Worm (Caenorhabditis elegans) whole organism, mixed stage, embryonic: ENCODE results near the gene F13H10.6.
"Not testable (repeated sequence)": the region's sequence is repeated elsewhere in the genome, so short reads cannot be mapped to it uniquely, and the experiment has no call there.

Experiments
- bed-3 ChIP-seq: fragments of 200-800 bp; sonication (Bioruptor generic); optimal IDR thresholded peaks from 3 replicates; lab custom pipeline; 2018; ENCODE audit warnings: mild to moderate bottlenecking, missing genetic modification characterization, moderate library complexity, missing compliant biosample characterization
- blmp-1 ChIP-seq: fragments of 150-350 bp; optimal IDR thresholded peaks from 2 replicates; lab custom pipeline; 2014; ENCODE audit warnings: missing biosample characterization, missing genetic modification characterization
- ceh-39 ChIP-seq: fragments of 150-350 bp; optimal IDR thresholded peaks from 2 replicates; lab custom pipeline; 2014; ENCODE audit warnings: missing biosample characterization, missing genetic modification characterization
- ceh-43 ChIP-seq: fragments of 200-800 bp; sonication (Bioruptor generic); optimal IDR thresholded peaks from 2 replicates; lab custom pipeline; 2018; ENCODE audit warnings: mild to moderate bottlenecking, missing genetic modification characterization, moderate library complexity, missing compliant biosample characterization
- ceh-83 ChIP-seq: fragments of 200-800 bp; sonication (Bioruptor generic); optimal IDR thresholded peaks from 2 replicates; lab custom pipeline; 2018; ENCODE audit warnings: mild to moderate bottlenecking, missing genetic modification characterization, missing compliant biosample characterization
- ces-1 ChIP-seq: fragments of 150-350 bp; optimal IDR thresholded peaks from 2 replicates; lab custom pipeline; 2014; ENCODE audit warnings: missing biosample characterization, missing genetic modification reagents, missing genetic modification characterization
- cnd-1 ChIP-seq: fragments of 200-800 bp; sonication (Bioruptor generic); optimal IDR thresholded peaks from 2 replicates; lab custom pipeline; 2018; ENCODE audit warnings: mild to moderate bottlenecking, missing genetic modification characterization, missing compliant biosample characterization
- drap-1 ChIP-seq: fragments of 200-800 bp; sonication (Bioruptor generic); optimal IDR thresholded peaks from 3 replicates; lab custom pipeline; 2018; ENCODE audit warnings: mild to moderate bottlenecking, missing genetic modification characterization, missing compliant biosample characterization
- elt-1 ChIP-seq: sonication (generic microtip); optimal IDR thresholded peaks from 2 replicates; lab custom pipeline; 2017; ENCODE audit warnings: missing genetic modification characterization, mild to moderate bottlenecking, missing compliant biosample characterization, antibody characterized with exemption, moderate library complexity, borderline replicate concordance; ENCODE audit not compliant: insufficient read depth
- elt-3 ChIP-seq: fragments of 150-350 bp; optimal IDR thresholded peaks from 2 replicates; lab custom pipeline; 2014; ENCODE audit warnings: missing biosample characterization, missing genetic modification characterization
- flh-1 ChIP-seq: fragments of 200-800 bp; sonication (Bioruptor generic); optimal IDR thresholded peaks from 2 replicates; lab custom pipeline; 2018; ENCODE audit warnings: mild to moderate bottlenecking, missing genetic modification characterization, moderate library complexity, missing compliant biosample characterization
- ham-2 ChIP-seq: fragments of 200-800 bp; sonication (Bioruptor generic); optimal IDR thresholded peaks from 2 replicates; lab custom pipeline; 2018; ENCODE audit warnings: mild to moderate bottlenecking, missing genetic modification characterization, missing compliant biosample characterization
- hlh-1 ChIP-seq: fragments of 150-350 bp; optimal IDR thresholded peaks from 2 replicates; lab custom pipeline; 2014; ENCODE audit warnings: missing biosample characterization, missing genetic modification reagents, missing genetic modification characterization
- lin-13 ChIP-seq: fragments of 150-350 bp; optimal IDR thresholded peaks from 2 replicates; lab custom pipeline; 2014; ENCODE audit warnings: missing biosample characterization, missing genetic modification characterization
- lin-32 ChIP-seq: fragments of 200-800 bp; sonication (Bioruptor generic); optimal IDR thresholded peaks from 2 replicates; lab custom pipeline; 2018; ENCODE audit warnings: mild to moderate bottlenecking, missing genetic modification characterization, missing compliant biosample characterization
- lsy-2 ChIP-seq: fragments of 150-350 bp; optimal IDR thresholded peaks from 2 replicates; lab custom pipeline; 2014; ENCODE audit warnings: missing biosample characterization, missing genetic modification characterization
- mab-5 ChIP-seq: fragments of 150-350 bp; optimal IDR thresholded peaks from 2 replicates; lab custom pipeline; 2014; ENCODE audit warnings: missing biosample characterization, missing genetic modification characterization
- mep-1 ChIP-seq: fragments of 150-350 bp; optimal IDR thresholded peaks from 2 replicates; lab custom pipeline; 2017; ENCODE audit warnings: missing biosample characterization, missing genetic modification reagents, missing genetic modification characterization, inconsistent platforms
- mls-2 ChIP-seq: sonication (generic microtip); optimal IDR thresholded peaks from 2 replicates; lab custom pipeline; 2016; ENCODE audit warnings: mild to moderate bottlenecking, missing genetic modification characterization, moderate library complexity, missing compliant biosample characterization
- nhr-12 ChIP-seq: fragments of 150-350 bp; optimal IDR thresholded peaks from 2 replicates; lab custom pipeline; 2014; ENCODE audit warnings: missing biosample characterization, missing genetic modification characterization
- nhr-2 ChIP-seq: fragments of 150-350 bp; optimal IDR thresholded peaks from 2 replicates; lab custom pipeline; 2014; ENCODE audit warnings: missing biosample characterization, missing genetic modification characterization
- nhr-237 ChIP-seq: fragments of 150-350 bp; optimal IDR thresholded peaks from 2 replicates; lab custom pipeline; 2014; ENCODE audit warnings: missing biosample characterization, missing genetic modification characterization
- nhr-76 ChIP-seq: sonication (generic microtip); optimal IDR thresholded peaks from 2 replicates; lab custom pipeline; 2017; ENCODE audit warnings: missing biosample characterization, missing genetic modification characterization
- pha-4 ChIP-seq: fragments of 150-350 bp; optimal IDR thresholded peaks from 2 replicates; lab custom pipeline; 2018; ENCODE audit warnings: missing biosample characterization, missing genetic modification reagents, missing genetic modification characterization
- snpc-4 ChIP-seq: fragments of 150-350 bp; optimal IDR thresholded peaks from 2 replicates; lab custom pipeline; 2014; ENCODE audit warnings: missing biosample characterization, missing genetic modification characterization
- sptf-1 ChIP-seq: sonication (generic microtip); optimal IDR thresholded peaks from 2 replicates; lab custom pipeline; 2017; ENCODE audit warnings: mild to moderate bottlenecking, missing genetic modification characterization, moderate library complexity, missing compliant biosample characterization
- tbx-8 ChIP-seq: fragments of 200-800 bp; sonication (Bioruptor generic); optimal IDR thresholded peaks from 2 replicates; lab custom pipeline; 2018; ENCODE audit warnings: mild to moderate bottlenecking, missing genetic modification characterization, moderate library complexity, missing compliant biosample characterization
- unc-120 ChIP-seq: sonication (generic microtip); optimal IDR thresholded peaks from 2 replicates; lab custom pipeline; 2017; ENCODE audit warnings: missing genetic modification characterization, missing compliant biosample characterization; ENCODE audit not compliant: poor library complexity, severe bottlenecking
- unc-39 ChIP-seq: fragments of 150-350 bp; optimal IDR thresholded peaks from 2 replicates; lab custom pipeline; 2014; ENCODE audit warnings: missing biosample characterization, missing genetic modification characterization
- zip-8 ChIP-seq: fragments of 150-350 bp; optimal IDR thresholded peaks from 2 replicates; lab custom pipeline; 2014; ENCODE audit warnings: missing biosample characterization, missing genetic modification characterization
- ztf-11 ChIP-seq: fragments of 150-350 bp; optimal IDR thresholded peaks from 2 replicates; lab custom pipeline; 2014; ENCODE audit warnings: missing biosample characterization, missing genetic modification characterization

The F13H10.6 gene

DNA sequence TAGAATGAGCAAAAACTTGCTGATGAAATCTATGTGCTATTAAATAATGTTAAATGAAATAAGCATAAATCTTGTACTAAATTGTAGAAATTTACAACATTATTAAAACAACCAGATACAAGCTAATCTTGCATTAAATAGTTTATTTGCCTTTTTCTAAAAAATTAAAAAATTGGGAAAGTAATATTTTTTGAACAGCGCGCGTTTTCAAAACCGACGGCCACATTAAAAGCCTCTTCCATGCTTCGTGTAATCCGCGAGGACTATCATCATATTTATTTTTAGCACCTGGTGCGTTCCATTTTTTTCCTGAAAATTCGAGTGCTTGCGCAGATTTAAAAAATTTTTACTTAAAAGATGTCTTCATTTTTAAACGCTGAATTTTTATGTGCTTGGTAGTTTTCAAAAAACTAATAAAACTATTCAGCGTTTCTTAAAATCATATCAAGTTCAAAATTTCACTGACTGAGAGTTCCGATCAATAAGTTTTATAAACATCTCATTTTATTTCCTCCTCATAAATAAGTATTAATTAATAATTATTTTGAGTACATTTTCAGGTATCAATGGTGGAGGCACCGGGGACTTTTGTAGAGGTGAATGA is 21.7 kb upstream of the F13H10.6 start, which contains the start of gene Y43E12A.3:
Gene Y43E12A.3 (plus strand): TSS at position 554 of the 604 bp plus-strand sequence.
- TF ChIP-seq mep-1, elt-3, elt-1 (tag; lab: Kevin White, UChicago): not testable (repeated sequence)

DNA sequence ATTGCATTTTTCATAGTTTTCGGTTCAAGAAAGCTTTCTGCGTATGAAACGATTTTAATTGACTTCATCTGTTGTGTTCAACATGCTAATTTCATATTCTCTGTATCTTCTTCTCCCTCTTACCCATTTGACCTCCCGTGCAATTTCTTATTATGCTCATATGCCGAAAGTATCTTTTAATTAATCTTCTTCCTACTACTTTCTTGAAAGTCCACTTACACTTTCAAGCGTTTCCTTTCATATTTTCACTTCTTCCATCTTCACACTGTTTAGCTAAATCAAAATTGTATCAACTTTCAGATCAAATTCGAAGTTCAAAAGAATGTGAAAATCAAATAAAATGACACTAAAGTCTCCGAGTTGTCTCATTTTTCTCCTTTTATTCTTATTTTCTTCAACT is 18.4 kb upstream of the F13H10.6 start, which contains the start of gene F13H10.5:
Gene F13H10.5 (plus strand): TSS at position 301 of the 400 bp plus-strand sequence.
- TF ChIP-seq sptf-1 (tag; lab: Kevin White, UChicago): no peak
- no peak for TF ChIP-seq nhr-76 (tag; lab: Kevin White, UChicago)
- TF ChIP-seq unc-39 (tag; lab: Kevin White, UChicago): no peak
- no peak for TF ChIP-seq lin-32 (GFP tag; lab: Kevin White, UChicago)
- no peak for TF ChIP-seq ceh-83 (GFP tag; lab: Kevin White, UChicago)
- no peak for TF ChIP-seq ceh-39
- no peak for TF ChIP-seq flh-1 (GFP tag; lab: Kevin White, UChicago)
- no peak for TF ChIP-seq lin-13 (tag; lab: Kevin White, UChicago)
- no peak for TF ChIP-seq hlh-1 (tag; lab: Kevin White, UChicago)
- TF ChIP-seq ceh-43: no peak
- TF ChIP-seq blmp-1 (tag; lab: Kevin White, UChicago): no peak
- TF ChIP-seq unc-120: no peak
- no peak for TF ChIP-seq nhr-12 (tag; lab: Kevin White, UChicago)

DNA sequence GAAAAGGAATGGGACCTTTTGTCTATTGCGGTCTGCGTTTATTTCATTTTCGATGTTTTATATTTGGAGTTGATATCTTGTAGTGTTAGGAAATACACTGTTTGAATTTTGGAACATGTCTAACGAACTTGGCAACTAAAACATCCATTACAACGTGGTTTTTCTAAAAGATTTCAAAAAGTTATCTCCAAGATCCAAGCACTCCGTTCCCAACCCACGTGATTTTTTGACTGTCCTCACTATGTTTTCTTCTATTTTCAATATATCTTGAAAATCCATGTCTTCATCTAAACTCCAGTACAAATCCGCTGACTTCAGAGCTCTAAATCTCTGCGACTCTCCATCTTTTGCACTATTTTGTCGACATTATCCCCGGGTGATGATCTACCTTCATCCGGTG is 7.5 kb upstream of the F13H10.6 start, which contains the start of gene F13H10.9:
Gene F13H10.9 (plus strand): TSS at position 301 of the 400 bp plus-strand sequence.
- TF ChIP-seq tbx-8 (GFP tag; lab: Kevin White, UChicago) (no peak), zip-8 (no peak), drap-1 (GFP tag; lab: Kevin White, UChicago) (no peak), ces-1 (no peak), mep-1 (tag; lab: Kevin White, UChicago) (no peak), pha-4 (tag; lab: Kevin White, UChicago) (no peak), unc-120 (no peak), nhr-237 (tag; lab: Kevin White, UChicago) (no peak), blmp-1 (tag; lab: Kevin White, UChicago) (no peak), nhr-76 (tag; lab: Kevin White, UChicago) (no peak), ham-2 (GFP tag; lab: Kevin White, UChicago) (no peak), mls-2 (no peak), ceh-39 (no peak), mab-5 (tag; lab: Kevin White, UChicago) (no peak)

DNA sequence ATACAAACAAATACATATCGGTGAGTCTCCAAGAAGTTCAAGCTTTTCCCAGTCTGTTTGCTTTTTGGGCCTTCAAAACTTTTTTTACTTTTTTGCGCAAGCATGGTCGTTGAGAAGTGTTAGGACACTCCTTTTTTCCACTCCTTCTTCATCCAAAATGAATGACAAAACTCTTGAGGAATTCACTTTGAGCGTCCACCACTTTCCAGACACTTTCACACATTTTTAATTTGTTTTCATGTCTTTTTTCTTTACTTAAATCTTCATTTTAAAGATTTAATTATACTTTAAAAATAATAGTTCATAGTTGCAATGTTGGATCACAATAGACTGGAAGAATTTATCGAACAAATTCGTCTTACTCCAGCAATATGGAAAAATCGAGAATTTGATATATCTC is 4.8 kb upstream of the F13H10.6 start, which contains the start of gene F13H10.1:
Gene F13H10.1 (plus strand): TSS at position 301 of the 400 bp plus-strand sequence.
- TF ChIP-seq bed-3 (GFP tag; lab: Kevin White, UChicago) (no peak), ces-1 (no peak), sptf-1 (tag; lab: Kevin White, UChicago) (no peak), nhr-237 (tag; lab: Kevin White, UChicago) (no peak), mab-5 (tag; lab: Kevin White, UChicago) (no peak), snpc-4 (tag; lab: Kevin White, UChicago) (no peak), mep-1 (tag; lab: Kevin White, UChicago) (no peak), lsy-2 (tag; lab: Kevin White, UChicago) (no peak), ztf-11 (tag; lab: Kevin White, UChicago) (no peak), cnd-1 (no peak), zip-8 (no peak)

DNA sequence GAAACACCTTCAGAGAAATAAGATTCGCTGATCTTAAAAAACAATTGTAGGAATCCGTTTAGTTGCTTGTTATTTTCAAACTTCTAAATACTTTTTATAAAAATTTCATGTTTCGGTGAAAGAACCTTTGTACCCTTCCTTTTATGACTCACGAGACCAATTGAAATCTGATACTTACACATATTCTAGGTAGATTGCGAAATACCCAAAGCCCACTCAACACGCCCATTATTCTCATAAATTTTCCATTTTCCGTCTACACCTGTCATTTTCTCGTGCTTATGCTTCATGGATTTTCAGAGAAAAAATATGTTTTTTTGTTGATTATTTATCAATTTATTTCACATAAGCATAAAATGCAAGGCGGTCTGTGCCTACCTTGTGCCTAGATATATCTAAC is 2.7 kb upstream of the F13H10.6 start:
- TF ChIP-seq ces-1 (no peak), ham-2 (GFP tag; lab: Kevin White, UChicago) (no peak), nhr-2 (tag; lab: Kevin White, UChicago) (no peak), sptf-1 (tag; lab: Kevin White, UChicago) (no peak)
